Worm (Caenorhabditis elegans): ENCODE data around the gene ser-6.
"Not testable (repeated sequence)": the region's sequence is repeated elsewhere in the genome, so short reads cannot be mapped to it uniquely, and the experiment has no call there.

ce11 chrIV:2917729-2918128, 42.2 kb upstream of the ser-6 start, which contains the start of gene Y54G2A.50:
- not testable (repeated sequence) for TF ChIP-seq pha-4 (tag; optimal IDR thresholded peaks at IDR 0.05); pros-1 (tag; optimal IDR thresholded peaks at IDR 0.05); nhr-11 (tag; optimal IDR thresholded peaks at IDR 0.05); unc-86 (tag; optimal IDR thresholded peaks at IDR 0.05); fkh-10 (GFP tag; optimal IDR thresholded peaks at IDR 0.05); tbx-2 (tag; optimal IDR thresholded peaks at IDR 0.05); tbx-7 (tag; optimal IDR thresholded peaks at IDR 0.05); ceh-30 (tag; optimal IDR thresholded peaks at IDR 0.05); ceh-22 (tag; optimal IDR thresholded peaks at IDR 0.05); che-1 (tag; optimal IDR thresholded peaks at IDR 0.05); unc-42 (tag; optimal IDR thresholded peaks at IDR 0.05)

Data from whole organism, late embryonic.